Worm (Caenorhabditis elegans) whole organism, young adult: ENCODE data around the gene clec-240.

Experiments used
- C06A6.2 ChIP-seq: fragments of 200-800 bp; sonication (Bioruptor generic); conservative IDR thresholded peaks from 2 replicates; pipeline ENCODE4 v1.3.6; 2022; ENCODE audit warnings: missing genetic modification characterization, missing compliant biosample characterization
- F23B12.7 ChIP-seq: sonication (generic microtip); optimal IDR thresholded peaks from 2 replicates; lab custom pipeline; 2017; ENCODE audit warnings: missing genetic modification characterization, mild to moderate bottlenecking, missing compliant biosample characterization, antibody characterized with exemption, moderate library complexity; ENCODE audit not compliant: insufficient read depth
- F33H1.4 ChIP-seq: fragments of 200-800 bp; sonication (Bioruptor generic); IDR thresholded peaks from 2 replicates; pipeline ENCODE4 v1.3.6; 2022; ENCODE audit warnings: missing genetic modification reagents, missing genetic modification characterization, missing compliant biosample characterization
- F37B4.10 ChIP-seq: fragments of 200-800 bp; sonication (Bioruptor generic); IDR thresholded peaks from 2 replicates; pipeline ENCODE4 v1.3.6; 2022; ENCODE audit warnings: missing genetic modification characterization, missing compliant biosample characterization
- F39B2.1 ChIP-seq: fragments of 200-800 bp; sonication (Bioruptor generic); IDR thresholded peaks from 2 replicates; pipeline ENCODE4 v1.3.6; 2022; ENCODE audit warnings: missing genetic modification reagents, missing genetic modification characterization, missing compliant biosample characterization
- F52B5.7 ChIP-seq: sonication (generic microtip); optimal IDR thresholded peaks from 2 replicates; lab custom pipeline; 2016; ENCODE audit warnings: mild to moderate bottlenecking, missing genetic modification characterization, missing compliant biosample characterization
- F57A8.1 ChIP-seq: fragments of 200-800 bp; sonication (Bioruptor generic); optimal IDR thresholded peaks from 2 replicates; lab custom pipeline; 2018; ENCODE audit warnings: mild to moderate bottlenecking, missing genetic modification characterization, moderate library complexity, missing compliant biosample characterization
- K11D2.4 ChIP-seq: fragments of 200-800 bp; sonication (Bioruptor generic); IDR thresholded peaks from 2 replicates; pipeline ENCODE4 v1.3.6; 2022; ENCODE audit warnings: missing genetic modification reagents, missing genetic modification characterization, missing compliant biosample characterization
- Y53G8AR.9 ChIP-seq: fragments of 200-800 bp; sonication (Bioruptor generic); conservative IDR thresholded peaks from 2 replicates; pipeline ENCODE4 v1.3.6; 2022; ENCODE audit warnings: missing genetic modification reagents, missing genetic modification characterization, missing compliant biosample characterization
- Y67H2A.10 ChIP-seq: fragments of 200-800 bp; sonication (Bioruptor generic); conservative IDR thresholded peaks from 2 replicates; pipeline ENCODE4 v1.3.6; 2022; ENCODE audit warnings: missing genetic modification reagents, missing genetic modification characterization, missing compliant biosample characterization
- Y95B8A.8 ChIP-seq: fragments of 200-800 bp; sonication (Bioruptor generic); IDR thresholded peaks from 2 replicates; pipeline ENCODE4 v1.3.6; 2022; ENCODE audit warnings: missing genetic modification reagents, missing genetic modification characterization, missing compliant biosample characterization
- aptf-3 ChIP-seq: fragments of 200-800 bp; sonication (Bioruptor generic); IDR thresholded peaks from 2 replicates; pipeline ENCODE4 v1.3.6; 2022; ENCODE audit warnings: missing genetic modification characterization, missing compliant biosample characterization
- attf-3 ChIP-seq: fragments of 200-800 bp; sonication (Bioruptor generic); conservative IDR thresholded peaks from 2 replicates; pipeline ENCODE4 v1.3.6; 2022; ENCODE audit warnings: missing genetic modification reagents, missing genetic modification characterization, missing compliant biosample characterization
- attf-5 ChIP-seq: fragments of 200-800 bp; sonication (Bioruptor generic); optimal IDR thresholded peaks from 2 replicates; lab custom pipeline; 2018; ENCODE audit warnings: mild to moderate bottlenecking, missing genetic modification characterization, missing compliant biosample characterization
- ceh-27 ChIP-seq: fragments of 200-800 bp; sonication (Bioruptor generic); optimal IDR thresholded peaks from 2 replicates; lab custom pipeline; 2018; ENCODE audit warnings: mild to moderate bottlenecking, missing genetic modification characterization, moderate library complexity, missing compliant biosample characterization
- ceh-40 ChIP-seq: fragments of 200-800 bp; sonication (Bioruptor generic); IDR thresholded peaks from 2 replicates; pipeline ENCODE4 v1.3.6; 2022; ENCODE audit warnings: missing genetic modification characterization, missing compliant biosample characterization
- ceh-91 ChIP-seq: fragments of 200-800 bp; sonication (Bioruptor generic); IDR thresholded peaks from 2 replicates; pipeline ENCODE4 v1.3.6; 2022; ENCODE audit warnings: missing genetic modification reagents, missing genetic modification characterization, missing compliant biosample characterization
- dpl-1 ChIP-seq: fragments of 150-350 bp; optimal IDR thresholded peaks from 2 replicates; lab custom pipeline; 2014; ENCODE audit warnings: missing biosample characterization, missing genetic modification reagents, missing genetic modification characterization
- egrh-3 ChIP-seq: fragments of 200-800 bp; sonication (Bioruptor generic); IDR thresholded peaks from 2 replicates; pipeline ENCODE4 v1.3.6; 2022; ENCODE audit warnings: missing genetic modification reagents, missing genetic modification characterization, missing compliant biosample characterization
- gei-17 ChIP-seq: fragments of 200-800 bp; sonication (Bioruptor generic); optimal IDR thresholded peaks from 2 replicates; lab custom pipeline; 2018; ENCODE audit warnings: mild to moderate bottlenecking, missing genetic modification characterization, missing compliant biosample characterization
- hlh-12 ChIP-seq: sonication (generic microtip); optimal IDR thresholded peaks from 2 replicates; lab custom pipeline; 2016; ENCODE audit warnings: missing genetic modification characterization, missing compliant biosample characterization
- hmg-20 ChIP-seq: fragments of 200-800 bp; sonication (Bioruptor generic); IDR thresholded peaks from 2 replicates; pipeline ENCODE4 v1.3.6; 2022; ENCODE audit warnings: missing genetic modification reagents, missing genetic modification characterization, missing compliant biosample characterization
- lin-26 ChIP-seq: fragments of 200-800 bp; sonication (Bioruptor generic); IDR thresholded peaks from 2 replicates; pipeline ENCODE4 v1.3.6; 2022; ENCODE audit warnings: missing genetic modification reagents, missing genetic modification characterization, missing compliant biosample characterization
- lin-35 ChIP-seq, 3 experiments: fragments of 150-350 bp in 2 of 3; sonication (generic microtip) in 1 of 3; optimal IDR thresholded peaks; 2 replicates each; lab custom pipeline; 2014 to 2018; ENCODE audit warnings: missing biosample characterization in 3 of 3, missing genetic modification characterization in 3 of 3, missing genetic modification reagents in 3 of 3
- lir-1 ChIP-seq: fragments of 200-800 bp; sonication (Bioruptor generic); conservative IDR thresholded peaks from 2 replicates; pipeline ENCODE4 v1.3.6; 2022; ENCODE audit warnings: missing genetic modification reagents, missing genetic modification characterization, missing compliant biosample characterization
- lsy-27 ChIP-seq: sonication (generic microtip); optimal IDR thresholded peaks from 2 replicates; lab custom pipeline; 2017; ENCODE audit warnings: missing genetic modification characterization, mild to moderate bottlenecking, missing compliant biosample characterization, antibody characterized with exemption, missing genotype, borderline replicate concordance; ENCODE audit not compliant: insufficient read depth
- mel-28 ChIP-seq: sonication (generic microtip); optimal IDR thresholded peaks from 2 replicates; lab custom pipeline; 2016; ENCODE audit warnings: borderline replicate concordance, mild to moderate bottlenecking, missing genetic modification characterization, missing compliant biosample characterization
- mxl-1 ChIP-seq: sonication (generic microtip); optimal IDR thresholded peaks from 2 replicates; lab custom pipeline; 2016; ENCODE audit warnings: missing genetic modification characterization, missing compliant biosample characterization
- nfya-2 ChIP-seq: fragments of 200-800 bp; sonication (Bioruptor generic); IDR thresholded peaks from 2 replicates; pipeline ENCODE4 v1.3.6; 2022; ENCODE audit warnings: missing genetic modification reagents, missing genetic modification characterization, missing compliant biosample characterization
- nhr-27 ChIP-seq: fragments of 200-800 bp; sonication (Bioruptor generic); optimal IDR thresholded peaks from 2 replicates; lab custom pipeline; 2018; ENCODE audit warnings: mild to moderate bottlenecking, missing genetic modification characterization, moderate library complexity, missing compliant biosample characterization
- pbrm-1 ChIP-seq: fragments of 200-800 bp; sonication (Bioruptor generic); IDR thresholded peaks from 2 replicates; pipeline ENCODE4 v1.3.6; 2022; ENCODE audit warnings: missing genetic modification reagents, missing genetic modification characterization, missing compliant biosample characterization
- rec-8 ChIP-seq, 2 experiments: sonication (generic microtip); optimal IDR thresholded peaks; 2 replicates each; lab custom pipeline; 2016; ENCODE audit warnings: mild to moderate bottlenecking in 2 of 2, missing genetic modification characterization in 2 of 2, missing genetic modification reagents in 2 of 2, missing genotype in 2 of 2, missing biosample characterization in 1 of 2, missing compliant biosample characterization in 1 of 2, moderate library complexity in 1 of 2
- sdz-38 ChIP-seq: sonication (generic microtip); optimal IDR thresholded peaks from 2 replicates; lab custom pipeline; 2016; ENCODE audit warnings: missing genotype, missing genetic modification characterization, missing compliant biosample characterization
- sea-2 ChIP-seq: fragments of 200-800 bp; sonication (Bioruptor generic); IDR thresholded peaks from 2 replicates; pipeline ENCODE4 v1.3.6; 2022; ENCODE audit warnings: missing genetic modification characterization, missing compliant biosample characterization
- snpc-1.3 ChIP-seq: sonication (generic microtip); optimal IDR thresholded peaks from 2 replicates; lab custom pipeline; 2017; ENCODE audit warnings: missing genetic modification characterization, mild to moderate bottlenecking, missing compliant biosample characterization, antibody characterized with exemption, moderate library complexity, missing genotype, missing genetic modification reagents; ENCODE audit not compliant: insufficient read depth
- snpc-4 ChIP-seq, 5 experiments: fragments of 150-350 bp in 1 of 5; sonication (generic microtip) in 4 of 5; optimal IDR thresholded peaks; 2 replicates each; lab custom pipeline; 2014 to 2018; ENCODE audit warnings: missing genetic modification characterization in 5 of 5, missing biosample characterization in 3 of 5, antibody characterized with exemption in 2 of 5, mild to moderate bottlenecking in 2 of 5, missing compliant biosample characterization in 2 of 5, missing genotype in 2 of 5, moderate library complexity in 2 of 5, missing genetic modification reagents in 1 of 5
- sptf-2 ChIP-seq: fragments of 200-800 bp; sonication (Bioruptor generic); optimal IDR thresholded peaks from 2 replicates; lab custom pipeline; 2018; ENCODE audit warnings: mild to moderate bottlenecking, missing genetic modification characterization, missing compliant biosample characterization
- unc-130 ChIP-seq: sonication (generic microtip); optimal IDR thresholded peaks from 2 replicates; lab custom pipeline; 2016; ENCODE audit warnings: missing genetic modification reagents, missing genetic modification characterization, missing compliant biosample characterization
- zfh-2 ChIP-seq: fragments of 200-800 bp; sonication (Bioruptor generic); conservative IDR thresholded peaks from 2 replicates; pipeline ENCODE4 v1.3.6; 2022; ENCODE audit warnings: missing genetic modification reagents, missing genetic modification characterization, missing compliant biosample characterization
- ztf-18 ChIP-seq: sonication (generic microtip); optimal IDR thresholded peaks from 2 replicates; lab custom pipeline; 2016; ENCODE audit warnings: missing genotype, mild to moderate bottlenecking, missing genetic modification characterization, missing compliant biosample characterization

clec-240 gene

DNA sequence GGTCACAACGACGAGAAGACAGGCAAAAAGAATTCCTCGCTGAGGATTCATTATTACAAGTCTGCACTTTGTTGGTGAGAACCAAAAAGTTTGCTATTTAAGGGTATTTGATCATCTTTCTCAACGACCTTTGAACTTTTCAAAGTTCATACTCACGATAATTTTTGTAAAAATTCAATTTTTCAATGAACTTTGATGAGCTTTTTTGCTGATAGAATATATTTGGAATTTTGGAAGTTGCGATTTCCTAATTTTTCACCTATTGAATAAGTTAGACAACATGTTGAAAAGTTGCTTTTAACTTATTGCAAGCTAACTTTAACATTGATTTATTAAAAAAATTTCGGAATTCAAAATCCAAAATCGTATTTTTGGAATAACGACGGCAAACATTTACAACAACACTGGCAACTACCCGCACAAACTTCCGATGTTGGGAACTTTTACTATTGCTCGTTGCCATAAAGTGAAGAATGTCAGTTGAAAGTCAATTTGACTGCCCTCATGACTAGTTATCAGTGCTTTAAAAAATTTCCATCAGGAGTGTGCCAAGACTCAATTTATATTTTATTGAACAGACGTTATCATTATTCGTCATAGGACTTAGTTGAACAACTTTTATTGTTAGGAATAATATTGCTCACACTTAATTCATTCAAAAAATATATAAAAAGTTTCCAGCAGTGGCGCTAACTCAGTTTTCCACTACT lies 13.0 kb downstream of the clec-240 start, which contains the start of the genes F49H6.8 and F49H6.5 (continued):
- no peak for TF ChIP-seq rec-8 (tag; optimal IDR thresholded peaks at IDR 0.05; lab: Kevin White, UChicago)
- no peak for TF ChIP-seq F57A8.1 (GFP tag; lab: Kevin White, UChicago)
- TF ChIP-seq snpc-4 (GFP tag; optimal IDR thresholded peaks at IDR 0.05; lab: Kevin White, UChicago) = no peak
- TF ChIP-seq snpc-4 (tag; optimal IDR thresholded peaks at IDR 0.05; lab: Kevin White, UChicago) = peak in 1 of 4 experiments; percentile 40
- no peak for TF ChIP-seq F52B5.7 (tag; lab: Kevin White, UChicago)

DNA sequence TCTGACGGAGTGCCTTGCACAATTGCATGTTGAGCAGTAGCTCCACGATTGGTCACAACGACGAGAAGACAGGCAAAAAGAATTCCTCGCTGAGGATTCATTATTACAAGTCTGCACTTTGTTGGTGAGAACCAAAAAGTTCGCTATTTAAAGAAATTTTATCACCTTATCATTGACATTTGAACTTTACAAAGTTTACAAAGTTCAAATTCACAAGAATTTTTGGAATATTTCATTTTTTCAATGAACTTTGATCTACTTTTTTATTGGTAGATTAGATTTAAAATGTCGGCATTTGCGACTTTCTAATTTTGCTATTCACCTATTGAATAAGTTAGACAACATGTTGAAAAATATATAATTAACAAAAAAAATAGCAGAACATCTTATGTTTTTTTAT lies 16.5 kb downstream of the clec-240 start, which contains the start of gene F49H6.15:
F49H6.15 (minus strand) TSS at position 101 of the 400 bp plus-strand sequence.
- TF ChIP-seq hlh-12 (tag; lab: Kevin White, UChicago) = no peak
- no peak for TF ChIP-seq ceh-91
- TF ChIP-seq attf-5 (GFP tag; lab: Kevin White, UChicago) = no peak
- no peak for TF ChIP-seq lin-35 (GFP tag; optimal IDR thresholded peaks at IDR 0.05; lab: Kevin White, UChicago)
- TF ChIP-seq unc-130 (GFP tag; lab: Kevin White, UChicago) = no peak
- TF ChIP-seq lin-26 (GFP tag; lab: Robert Waterston, UW) = no peak
- TF ChIP-seq dpl-1 (GFP tag; lab: Kevin White, UChicago) = no peak
- no peak for TF ChIP-seq egrh-3 (GFP tag; lab: Robert Waterston, UW)

- TF ChIP-seq sea-2 (no peak), dpl-1 (GFP tag; lab: Kevin White, UChicago) (no peak), mxl-1 (no peak), F23B12.7 (no peak), rec-8 (tag; optimal IDR thresholded peaks at IDR 0.05; lab: Kevin White, UChicago) (no peak)
- TF ChIP-seq, all 124 proteins: peak for 0
Observed at ce11 chrV:17030430-17030829, 20.6 kb downstream of the clec-240 start.

DNA sequence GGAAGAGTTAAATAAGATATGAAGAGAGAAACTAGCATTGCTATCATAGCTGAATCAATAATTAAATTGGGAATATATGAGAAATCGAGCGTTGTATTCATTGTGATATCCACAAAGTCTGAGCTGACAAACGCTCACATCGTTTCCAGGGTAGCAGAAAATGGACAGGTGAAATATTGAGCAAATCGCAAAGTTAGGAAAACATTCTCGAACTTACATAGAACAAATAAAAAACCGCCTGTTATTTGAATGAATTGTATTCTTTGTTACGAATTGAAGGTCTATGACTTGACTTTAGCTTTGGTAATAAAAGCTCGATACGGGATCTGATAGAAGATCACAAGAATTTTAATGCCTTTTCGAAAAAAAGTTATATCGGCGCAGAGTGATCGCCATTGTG lies 26.0 kb downstream of the clec-240 start, which contains the start of gene srz-94:
srz-94 (minus strand) TSS at position 101 of the 400 bp plus-strand sequence.
- TF ChIP-seq pbrm-1 (no peak), ceh-91 (no peak), sptf-2 (GFP tag; lab: Kevin White, UChicago) (no peak), F57A8.1 (GFP tag; lab: Kevin White, UChicago) (no peak), nfya-2 (no peak), mel-28 (tag; lab: Kevin White, UChicago) (no peak), gei-17 (GFP tag; lab: Kevin White, UChicago) (no peak), egrh-3 (GFP tag; lab: Robert Waterston, UW) (no peak), C06A6.2 (no peak), hmg-20 (GFP tag; lab: Robert Waterston, UW) (no peak), sdz-38 (tag; lab: Kevin White, UChicago) (no peak), snpc-1.3 (no peak), K11D2.4 (GFP tag; lab: Robert Waterston, UW) (no peak), zfh-2 (GFP tag; lab: Robert Waterston, UW) (no peak), Y95B8A.8 (GFP tag; lab: Robert Waterston, UW) (no peak), ceh-27 (GFP tag; lab: Kevin White, UChicago) (no peak)

ce11 chrV:17042263-17042662 lies 32.4 kb downstream of the clec-240 start, which contains the start of gene hpo-33:
TSS of gene hpo-33 (plus strand) at chrV:17042563.
- TF ChIP-seq nhr-27 (tag; lab: Kevin White, UChicago) (no peak), Y67H2A.10 (no peak), ceh-40 (no peak), F37B4.10 (GFP tag; lab: Robert Waterston, UW) (no peak), pbrm-1 (no peak), aptf-3 (GFP tag; lab: Robert Waterston, UW) (no peak), F33H1.4 (GFP tag; lab: Robert Waterston, UW) (no peak), F39B2.1 (GFP tag; lab: Robert Waterston, UW) (no peak), ztf-18 (no peak), attf-3 (GFP tag; lab: Robert Waterston, UW) (no peak), Y95B8A.8 (GFP tag; lab: Robert Waterston, UW) (no peak), Y53G8AR.9 (no peak), lsy-27 (no peak), lir-1 (GFP tag; lab: Robert Waterston, UW) (no peak), ceh-91 (no peak)
